Worm (Caenorhabditis elegans): ENCODE data around the gene K07E3.1.
A peak's percentile ranks its signal among the peaks of the same experiment; 100 is the strongest.

Gene K07E3.1

ce11 chrX:8089266-8089909, 20.9 kb upstream of the K07E3.1 start:
- no peak for TF ChIP-seq W03F9.2 (tag; optimal IDR thresholded peaks at IDR 0.05)
- TF ChIP-seq dao-5 (tag; optimal IDR thresholded peaks at IDR 0.05): no peak
- TF ChIP-seq him-1 (tag; optimal IDR thresholded peaks at IDR 0.05): no peak

ce11 chrX:8089916-8090315, 20.3 kb upstream of the K07E3.1 start:
- TF ChIP-seq him-1 (tag; optimal IDR thresholded peaks at IDR 0.05) (no peak), dao-5 (tag; optimal IDR thresholded peaks at IDR 0.05) (no peak), W03F9.2 (tag; optimal IDR thresholded peaks at IDR 0.05) (no peak)

- TF ChIP-seq dao-5 (tag; optimal IDR thresholded peaks at IDR 0.05) (no peak), him-1 (tag; optimal IDR thresholded peaks at IDR 0.05) (no peak), W03F9.2 (tag; optimal IDR thresholded peaks at IDR 0.05) (no peak)
Observed at ce11 chrX:8098813-8099360, 11.4 kb upstream of the K07E3.1 start, which contains the start of gene catp-5. Gene catp-5 (minus strand): TSS chrX:8098863.

- TF ChIP-seq W03F9.2 (tag; optimal IDR thresholded peaks at IDR 0.05): no peak
- no peak for TF ChIP-seq him-1 (tag; optimal IDR thresholded peaks at IDR 0.05)
- no peak for TF ChIP-seq dao-5 (tag; optimal IDR thresholded peaks at IDR 0.05)
Observed at ce11 chrX:8103899-8104298, 6.3 kb upstream of the K07E3.1 start, which contains the start of gene K07E3.2. Gene K07E3.2 (plus strand): TSS chrX:8104298.

ce11 chrX:8107921-8108320, 2.3 kb upstream of the K07E3.1 start, which contains the start of gene K07E3.9:
Gene K07E3.9 (plus strand): TSS chrX:8108221.
- TF ChIP-seq him-1 (tag; optimal IDR thresholded peaks at IDR 0.05) (no peak), dao-5 (tag; optimal IDR thresholded peaks at IDR 0.05) (no peak), W03F9.2 (tag; optimal IDR thresholded peaks at IDR 0.05) (no peak)

- TF ChIP-seq dao-5 (tag; optimal IDR thresholded peaks at IDR 0.05) (no peak), W03F9.2 (tag; optimal IDR thresholded peaks at IDR 0.05) (peak; percentile 24)
Observed at ce11 chrX:8109531-8109930, 708 bp upstream of the K07E3.1 start.

ce11 chrX:8116157-8116556, 5.9 kb downstream of the K07E3.1 start, which contains the start of gene hlh-8:
Gene hlh-8 (plus strand): TSS chrX:8116457.
- no peak for TF ChIP-seq dao-5 (tag; optimal IDR thresholded peaks at IDR 0.05)
- no peak for TF ChIP-seq him-1 (tag; optimal IDR thresholded peaks at IDR 0.05)
- TF ChIP-seq W03F9.2 (tag; optimal IDR thresholded peaks at IDR 0.05): no peak

- TF ChIP-seq him-1 (tag; optimal IDR thresholded peaks at IDR 0.05): no peak
- no peak for TF ChIP-seq dao-5 (tag; optimal IDR thresholded peaks at IDR 0.05)
- TF ChIP-seq W03F9.2 (tag; optimal IDR thresholded peaks at IDR 0.05): no peak
Observed at ce11 chrX:8117827-8118317, 7.6 kb downstream of the K07E3.1 start.

- TF ChIP-seq W03F9.2 (tag; optimal IDR thresholded peaks at IDR 0.05) (no peak), dao-5 (tag; optimal IDR thresholded peaks at IDR 0.05) (no peak), him-1 (tag; optimal IDR thresholded peaks at IDR 0.05) (no peak)
Observed at ce11 chrX:8120281-8120680, 10.0 kb downstream of the K07E3.1 start.

ce11 chrX:8123194-8123593, 13.0 kb downstream of the K07E3.1 start, which contains the start of gene C02B8.12:
Gene C02B8.12 (minus strand): TSS chrX:8123368.
- TF ChIP-seq him-1 (tag; optimal IDR thresholded peaks at IDR 0.05) (no peak), W03F9.2 (tag; optimal IDR thresholded peaks at IDR 0.05) (no peak), dao-5 (tag; optimal IDR thresholded peaks at IDR 0.05) (no peak)

- TF ChIP-seq dao-5 (tag; optimal IDR thresholded peaks at IDR 0.05) (no peak), W03F9.2 (tag; optimal IDR thresholded peaks at IDR 0.05) (no peak), him-1 (tag; optimal IDR thresholded peaks at IDR 0.05) (no peak)
Observed at ce11 chrX:8129543-8129942, 19.3 kb downstream of the K07E3.1 start, which contains the start of gene frpr-1. Gene frpr-1 (minus strand): TSS chrX:8129643.

- TF ChIP-seq him-1 (tag; optimal IDR thresholded peaks at IDR 0.05) (no peak), W03F9.2 (tag; optimal IDR thresholded peaks at IDR 0.05) (peak; percentile 48)
Observed at ce11 chrX:8136276-8136891, 26.1 kb downstream of the K07E3.1 start, which contains the start of gene C02B8.6. Gene C02B8.6 (minus strand): TSS chrX:8136326.

- no peak for TF ChIP-seq him-1 (tag; optimal IDR thresholded peaks at IDR 0.05)
- no peak for TF ChIP-seq dao-5 (tag; optimal IDR thresholded peaks at IDR 0.05)
- TF ChIP-seq W03F9.2 (tag; optimal IDR thresholded peaks at IDR 0.05): no peak
Observed at ce11 chrX:8137779-8138178, 27.5 kb downstream of the K07E3.1 start, which contains the start of gene C02B8.7. Gene C02B8.7 (minus strand): TSS chrX:8137879.

ce11 chrX:8139146-8139545, 28.9 kb downstream of the K07E3.1 start, which contains the start of gene C02B8.3:
Gene C02B8.3 (plus strand): TSS chrX:8139446.
- TF ChIP-seq him-1 (tag; optimal IDR thresholded peaks at IDR 0.05): no peak
- TF ChIP-seq dao-5 (tag; optimal IDR thresholded peaks at IDR 0.05): no peak
- no peak for TF ChIP-seq W03F9.2 (tag; optimal IDR thresholded peaks at IDR 0.05)
